1 worm cellular context compared by ENCODE assay signal in genomic region chrII:7310023-7310422, ce11.
TF ChIP-seq lines count a peak whose summit lies in the region.

F45E12.5 (minus strand) TSS chrII:7310115.
cnep-1 (plus strand) TSS chrII:7310348.

TF ChIP-seq in whole organism, L1 larva, 84 proteins besides CTCF, POLR2A, EP300 and RAD21 (continued from another document):
- TF ChIP-seq skn-1 (tag; optimal IDR thresholded peaks at IDR 0.05; lab: Kevin White, UChicago) (no peak), ceh-88 (GFP tag; IDR thresholded peaks at IDR 0.05; lab: Robert Waterston, UW) (no peak), ces-1 (GFP tag; optimal IDR thresholded peaks at IDR 0.05; lab: Kevin White, UChicago) (no peak), lir-3 (tag; optimal IDR thresholded peaks at IDR 0.05; lab: Kevin White, UChicago; ENCODE audit: poor library complexity) (no peak), lin-35 (GFP tag; optimal IDR thresholded peaks at IDR 0.05; lab: Kevin White, UChicago) (peak; percentile 20 to 54), tbx-2 (tag; optimal IDR thresholded peaks at IDR 0.05; lab: Kevin White, UChicago) (no peak)
TF ChIP-seq in whole organism, L1 larva: peak in this region for 7.
